Fruit fly (Drosophila melanogaster) whole organism, embryonic: ENCODE measurements around the gene Ttc19.

Source experiments
- ATbp ChIP-seq: fragments of 200-800 bp; sonication (Bioruptor generic); optimal IDR thresholded peaks from 2 replicates; lab custom pipeline; 2017; ENCODE audit warnings: missing biosample characterization, mild to moderate bottlenecking, missing genetic modification characterization, missing genetic modification reagents
- Bteb2 ChIP-seq: fragments of 200-800 bp; sonication (Bioruptor generic); optimal IDR thresholded peaks from 2 replicates; lab custom pipeline; 2016; ENCODE audit warnings: missing biosample characterization, missing genetic modification characterization
- C15 ChIP-seq: fragments of 200-800 bp; sonication (Bioruptor generic); IDR thresholded peaks from 3 replicates; pipeline ENCODE4 v1.3.6; 2022; ENCODE audit warnings: missing biosample characterization, missing genetic modification characterization
- CG10209 ChIP-seq: fragments of 200-800 bp; sonication (Bioruptor generic); optimal IDR thresholded peaks from 3 replicates; lab custom pipeline; 2017; ENCODE audit warnings: missing biosample characterization, mild to moderate bottlenecking, missing genetic modification characterization, missing genetic modification reagents
- CG10979 ChIP-seq: fragments of 200-800 bp; sonication (Bioruptor generic); optimal IDR thresholded peaks from 2 replicates; lab custom pipeline; 2018; ENCODE audit warnings: missing biosample characterization, mild to moderate bottlenecking, missing genetic modification characterization, moderate library complexity
- CG11696 ChIP-seq: fragments of 200-800 bp; sonication (Bioruptor generic); IDR thresholded peaks from 2 replicates; pipeline ENCODE4 v1.3.6; 2022; ENCODE audit warnings: missing biosample characterization, missing genetic modification characterization
- CG12155 ChIP-seq: fragments of 200-800 bp; sonication (Bioruptor generic); optimal IDR thresholded peaks from 3 replicates; lab custom pipeline; 2016; ENCODE audit warnings: missing biosample characterization, missing genetic modification characterization
- CG1233 ChIP-seq: fragments of 200-800 bp; sonication (Bioruptor generic); optimal IDR thresholded peaks from 4 replicates; lab custom pipeline; 2018; ENCODE audit warnings: missing biosample characterization, mild to moderate bottlenecking, missing genetic modification characterization
- CG13296 ChIP-seq: fragments of 200-800 bp; sonication (Bioruptor generic); optimal IDR thresholded peaks from 3 replicates; lab custom pipeline; 2018; ENCODE audit warnings: missing biosample characterization, mild to moderate bottlenecking, missing genetic modification characterization
- CG13624 ChIP-seq: fragments of 200-800 bp; sonication (Bioruptor generic); optimal IDR thresholded peaks from 2 replicates; lab custom pipeline; 2016; ENCODE audit warnings: missing biosample characterization, missing genetic modification characterization
- CG14014 ChIP-seq: fragments of 200-800 bp; sonication (Bioruptor generic); IDR thresholded peaks from 2 replicates; pipeline ENCODE4 v1.3.6; 2022; ENCODE audit warnings: missing biosample characterization, missing genetic modification characterization
- CG14050 ChIP-seq: fragments of 200-800 bp; sonication (Bioruptor generic); IDR thresholded peaks from 3 replicates; pipeline ENCODE4 v1.3.6; 2022; ENCODE audit warnings: missing biosample characterization, missing genetic modification characterization
- CG15011 ChIP-seq: fragments of 200-800 bp; sonication (Bioruptor generic); optimal IDR thresholded peaks from 3 replicates; lab custom pipeline; 2018; ENCODE audit warnings: missing biosample characterization, mild to moderate bottlenecking, missing genetic modification characterization
- CG15514 ChIP-seq: fragments of 200-800 bp; sonication (Bioruptor generic); optimal IDR thresholded peaks from 3 replicates; lab custom pipeline; 2017; ENCODE audit warnings: missing biosample characterization, missing genetic modification characterization, mild to moderate bottlenecking, moderate library complexity, missing genetic modification reagents
- CG17385 ChIP-seq: fragments of 200-800 bp; sonication (Bioruptor generic); optimal IDR thresholded peaks from 3 replicates; lab custom pipeline; 2018; ENCODE audit warnings: missing biosample characterization, mild to moderate bottlenecking, missing genetic modification characterization
- CG18262 ChIP-seq: fragments of 200-800 bp; optimal IDR thresholded peaks from 3 replicates; lab custom pipeline; 2019; ENCODE audit warnings: missing biosample characterization, mild to moderate bottlenecking, missing genetic modification characterization, moderate library complexity
- CG3838 ChIP-seq: fragments of 200-800 bp; sonication (Bioruptor generic); optimal IDR thresholded peaks from 3 replicates; lab custom pipeline; 2016; ENCODE audit warnings: missing biosample characterization, missing genetic modification characterization
- CG4820 ChIP-seq: fragments of 200-800 bp; sonication (Bioruptor generic); optimal IDR thresholded peaks from 3 replicates; lab custom pipeline; 2016; ENCODE audit warnings: missing biosample characterization, missing genetic modification characterization
- CG6654 ChIP-seq: fragments of 200-800 bp; sonication (Bioruptor generic); optimal IDR thresholded peaks from 2 replicates; lab custom pipeline; 2017; ENCODE audit warnings: missing biosample characterization, mild to moderate bottlenecking, missing genetic modification characterization
- CG7963 ChIP-seq: fragments of 200-800 bp; sonication (Bioruptor generic); IDR thresholded peaks from 3 replicates; pipeline ENCODE4 v1.3.6; 2022; ENCODE audit warnings: missing biosample characterization, missing genetic modification characterization; ENCODE audit not compliant: partially characterized antibody
- Dref ChIP-seq: fragments of 200-800 bp; sonication (Bioruptor generic); IDR thresholded peaks from 2 replicates; pipeline ENCODE4 v1.3.6; 2022; ENCODE audit warnings: missing biosample characterization, missing genetic modification characterization
- E2f2 ChIP-seq: fragments of 200-800 bp; sonication (Bioruptor generic); IDR thresholded peaks from 2 replicates; pipeline ENCODE4 v1.3.6; 2022; ENCODE audit warnings: missing biosample characterization, missing genetic modification characterization
- HmgD ChIP-seq: fragments of 200-800 bp; sonication (Bioruptor generic); optimal IDR thresholded peaks from 3 replicates; lab custom pipeline; 2016; ENCODE audit warnings: missing biosample characterization, missing genetic modification characterization
- Hmr ChIP-seq: fragments of 200-800 bp; sonication (Bioruptor generic); optimal IDR thresholded peaks from 3 replicates; lab custom pipeline; 2017; ENCODE audit warnings: mild to moderate bottlenecking, missing biosample characterization, missing genetic modification reagents, missing genetic modification characterization
- Lpt ChIP-seq: fragments of >200 bp; optimal IDR thresholded peaks from 2 replicates; lab custom pipeline; 2018; ENCODE audit warnings: missing biosample characterization, missing genetic modification characterization
- MBD-R2 ChIP-seq: fragments of 200-800 bp; sonication (Bioruptor generic); IDR thresholded peaks from 2 replicates; pipeline ENCODE4 v1.3.6; 2022; ENCODE audit warnings: missing biosample characterization, missing genetic modification characterization
- NC2β ChIP-seq: fragments of 200-800 bp; sonication (Bioruptor generic); optimal IDR thresholded peaks from 2 replicates; lab custom pipeline; 2016; ENCODE audit warnings: missing biosample characterization, missing genetic modification characterization
- Oli ChIP-seq: fragments of 200-800 bp; sonication (Bioruptor generic); optimal IDR thresholded peaks from 2 replicates; lab custom pipeline; 2018; ENCODE audit warnings: missing biosample characterization, mild to moderate bottlenecking, missing genetic modification characterization, moderate library complexity
- Sox102F ChIP-seq: fragments of 200-800 bp; sonication (Bioruptor generic); optimal IDR thresholded peaks from 2 replicates; lab custom pipeline; 2018; ENCODE audit warnings: missing biosample characterization, mild to moderate bottlenecking, missing genetic modification characterization, moderate library complexity
- Ssrp ChIP-seq: fragments of 200-800 bp; sonication (Bioruptor generic); optimal IDR thresholded peaks from 2 replicates; lab custom pipeline; 2018; ENCODE audit warnings: missing biosample characterization, mild to moderate bottlenecking, missing genetic modification characterization, moderate library complexity
- bbx ChIP-seq: fragments of 200-800 bp; sonication (Bioruptor generic); IDR thresholded peaks from 2 replicates; pipeline ENCODE4 v1.3.6; 2022; ENCODE audit warnings: missing biosample characterization, missing genetic modification characterization; ENCODE audit not compliant: partially characterized antibody
- bcd ChIP-seq: fragments of 200-800 bp; sonication (Bioruptor generic); optimal IDR thresholded peaks from 2 replicates; lab custom pipeline; 2017; ENCODE audit warnings: missing biosample characterization, mild to moderate bottlenecking, missing genetic modification characterization
- caup ChIP-seq: fragments of 200-800 bp; sonication (Bioruptor generic); optimal IDR thresholded peaks from 3 replicates; lab custom pipeline; 2017; ENCODE audit warnings: missing biosample characterization, mild to moderate bottlenecking, missing genetic modification characterization, moderate library complexity; ENCODE audit not compliant: severe bottlenecking
- exex ChIP-seq: fragments of 200-800 bp; sonication (Bioruptor generic); optimal IDR thresholded peaks from 4 replicates; lab custom pipeline; 2018; ENCODE audit warnings: missing biosample characterization, mild to moderate bottlenecking, missing genetic modification characterization, moderate library complexity
- gro ChIP-seq: fragments of 200-800 bp; sonication (Bioruptor generic); optimal IDR thresholded peaks from 2 replicates; lab custom pipeline; 2016; ENCODE audit warnings: missing biosample characterization, missing genetic modification characterization
- jumu ChIP-seq: fragments of 200-800 bp; sonication (Bioruptor generic); optimal IDR thresholded peaks from 3 replicates; lab custom pipeline; 2016; ENCODE audit warnings: missing biosample characterization, missing genetic modification characterization
- klu ChIP-seq: fragments of 200-800 bp; sonication (Bioruptor generic); IDR thresholded peaks from 2 replicates; pipeline ENCODE4 v1.3.6; 2022; ENCODE audit warnings: missing biosample characterization, missing genetic modification characterization
- kni ChIP-seq: fragments of 200-800 bp; sonication (Bioruptor generic); optimal IDR thresholded peaks from 3 replicates; lab custom pipeline; 2017; ENCODE audit warnings: mild to moderate bottlenecking, missing biosample characterization, missing genetic modification reagents, missing genetic modification characterization
- mld ChIP-seq: fragments of 200-800 bp; sonication (Bioruptor generic); IDR thresholded peaks from 3 replicates; pipeline ENCODE4 v1.3.6; 2022; ENCODE audit warnings: missing biosample characterization, missing genetic modification characterization; ENCODE audit not compliant: partially characterized antibody
- phol ChIP-seq: fragments of 200-800 bp; sonication (Bioruptor generic); optimal IDR thresholded peaks from 3 replicates; lab custom pipeline; 2018; ENCODE audit warnings: missing biosample characterization, mild to moderate bottlenecking, missing genetic modification characterization, moderate library complexity
- prd ChIP-seq, 3 experiments: fragments of >200 bp in 2 of 3; fragments of 200-800 bp in 1 of 3; sonication (Bioruptor generic) in 1 of 3; optimal IDR thresholded peaks in 2 of 3; IDR thresholded peaks in 1 of 3; 2 replicates in 2 of 3; 3 replicates in 1 of 3; pipeline versions ENCODE4 v1.3.6 to Lab custom; 2017 to 2022; ENCODE audit warnings: missing biosample characterization in 1 of 3, missing genetic modification characterization in 1 of 3
- pzg ChIP-seq: fragments of 200-800 bp; sonication (Bioruptor generic); optimal IDR thresholded peaks from 3 replicates; lab custom pipeline; 2018; ENCODE audit warnings: missing biosample characterization, mild to moderate bottlenecking, missing genetic modification characterization, moderate library complexity
- ranshi ChIP-seq: fragments of 200-800 bp; sonication (Bioruptor generic); IDR thresholded peaks from 2 replicates; pipeline ENCODE4 v1.3.6; 2022; ENCODE audit warnings: missing biosample characterization, missing genetic modification characterization
- sob ChIP-seq: fragments of 200-800 bp; sonication (Bioruptor generic); IDR thresholded peaks from 2 replicates; pipeline ENCODE4 v1.3.6; 2022; ENCODE audit warnings: missing biosample characterization, missing genetic modification characterization
- sug ChIP-seq: fragments of 200-800 bp; optimal IDR thresholded peaks from 2 replicates; lab custom pipeline; 2019; ENCODE audit warnings: missing biosample characterization, mild to moderate bottlenecking, missing genetic modification characterization, moderate library complexity
- tgo ChIP-seq: fragments of 200-800 bp; sonication (Bioruptor generic); IDR thresholded peaks from 3 replicates; pipeline ENCODE4 v1.3.6; 2022; ENCODE audit warnings: missing biosample characterization, missing genetic modification characterization
- trem ChIP-seq: fragments of 200-800 bp; optimal IDR thresholded peaks from 3 replicates; lab custom pipeline; 2019; ENCODE audit warnings: missing biosample characterization, mild to moderate bottlenecking, missing genetic modification characterization, moderate library complexity
- unpg ChIP-seq: fragments of 200-800 bp; sonication (Bioruptor generic); optimal IDR thresholded peaks from 3 replicates; lab custom pipeline; 2018; ENCODE audit warnings: missing biosample characterization, mild to moderate bottlenecking, missing genetic modification characterization, moderate library complexity
- wdn ChIP-seq: fragments of 200-800 bp; sonication (Bioruptor generic); IDR thresholded peaks from 2 replicates; pipeline ENCODE4 v1.3.6; 2022; ENCODE audit warnings: missing biosample characterization, missing genetic modification characterization

Gene Ttc19

dm6 chr2L:19002959-19003371, 42.0 kb downstream of the Ttc19 start, which contains the start of gene CG31793 (continued):
- TF ChIP-seq wdn (GFP tag; lab: Robert Waterston, UW), result no peak
- TF ChIP-seq CG14050, result peak; percentile 12; the same call in 1 of the 3 replicates
- TF ChIP-seq CG6654 (GFP tag; lab: Kevin White, UChicago), result no peak
- peak; percentile 50 for TF ChIP-seq CG1233
- no peak for TF ChIP-seq C15
- peak; percentile 28 for TF ChIP-seq gro (GFP tag; lab: Kevin White, UChicago)
- TF ChIP-seq sug (tag; lab: Kevin White, UChicago), result peak; percentile 68
- no peak for TF ChIP-seq jumu (GFP tag; lab: Kevin White, UChicago)
- TF ChIP-seq klu, result no peak
- peak; percentile 23 for TF ChIP-seq Oli
- peak; percentile 46 for TF ChIP-seq phol (tag; lab: Kevin White, UChicago)
- no peak for TF ChIP-seq CG4820 (GFP tag; lab: Kevin White, UChicago)
- TF ChIP-seq Bteb2 (GFP tag; lab: Kevin White, UChicago), result no peak
- peak; percentile 12 for TF ChIP-seq pzg
- peak; percentile 31 for TF ChIP-seq bcd (GFP tag; lab: Kevin White, UChicago)
- no peak for TF ChIP-seq mld (GFP tag; lab: Robert Waterston, UW)
- peak; percentile 55 for TF ChIP-seq caup (GFP tag; lab: Kevin White, UChicago)
- peak; percentile 54; the same call in 1 of the 2 replicates for TF ChIP-seq ranshi (GFP tag; lab: Robert Waterston, UW)
- TF ChIP-seq CG7963 (GFP tag; lab: Robert Waterston, UW), result no peak
- TF ChIP-seq ATbp (GFP tag; lab: Kevin White, UChicago), result no peak
- TF ChIP-seq CG12155 (GFP tag; lab: Kevin White, UChicago), result peak; percentile 32
- peak; percentile 70 for TF ChIP-seq unpg (GFP tag; lab: Kevin White, UChicago)
- peak; percentile 2 for TF ChIP-seq CG13624 (GFP tag; lab: Kevin White, UChicago)
- TF ChIP-seq tgo (GFP tag; lab: Robert Waterston, UW), result peak; percentile 43; the same call in 1 of the 3 replicates
- TF ChIP-seq bbx (GFP tag; lab: Robert Waterston, UW), result peak; percentile 33; the same call in 1 of the 2 replicates
- TF ChIP-seq exex, result peak; percentile 68
- no peak for TF ChIP-seq CG10979 (tag; lab: Kevin White, UChicago)
- TF ChIP-seq Dref (GFP tag; lab: Robert Waterston, UW), result no peak
- peak; percentile 48; the same call in 1 of the 2 replicates for TF ChIP-seq E2f2 (GFP tag; lab: Robert Waterston, UW)
- peak; percentile 57 for TF ChIP-seq CG17385 (GFP tag; lab: Kevin White, UChicago)
- TF ChIP-seq MBD-R2 (GFP tag; lab: Robert Waterston, UW), result peak; percentile 39
- TF ChIP-seq kni (GFP tag; lab: Kevin White, UChicago), result no peak
- TF ChIP-seq Hmr (GFP tag; lab: Kevin White, UChicago), result peak; percentile 72
- no peak for TF ChIP-seq Lpt (GFP tag; lab: Kevin White, UChicago)
- peak; percentile 56; the same call in 1 of the 2 replicates for TF ChIP-seq CG14014 (GFP tag; lab: Robert Waterston, UW)
- TF ChIP-seq prd (optimal IDR thresholded peaks at IDR 0.05; lab: Kevin White, UChicago), result no peak
- 0 out of 3 replicates have a peak, but pooled peaks have one; percentile 17 for TF ChIP-seq prd (GFP tag; IDR thresholded peaks at IDR 0.05; lab: Robert Waterston, UW)
- TF ChIP-seq CG15011, result peak; percentile 5
- no peak for TF ChIP-seq NC2β
- peak; percentile 76 for TF ChIP-seq CG13296 (GFP tag; lab: Kevin White, UChicago)
- TF ChIP-seq CG3838 (GFP tag; lab: Kevin White, UChicago), result no peak
- TF ChIP-seq trem (tag; lab: Kevin White, UChicago), result peak; percentile 14
- TF ChIP-seq Sox102F, result peak; percentile 58
- peak; percentile 41; the same call in 1 of the 2 replicates for TF ChIP-seq sob (GFP tag; lab: Robert Waterston, UW)
- peak; percentile 53 for TF ChIP-seq CG10209 (GFP tag; lab: Kevin White, UChicago)
- TF ChIP-seq Ssrp (tag; lab: Kevin White, UChicago), result no peak
- peak; percentile 57 for TF ChIP-seq CG18262 (tag; lab: Kevin White, UChicago)
- peak; percentile 59 for TF ChIP-seq CG15514 (GFP tag; lab: Kevin White, UChicago)
- 0 out of 2 replicates have a peak, but pooled peaks have one; percentile 27 for TF ChIP-seq CG11696 (GFP tag; lab: Robert Waterston, UW)
- no peak for TF ChIP-seq HmgD
